Worm (Caenorhabditis elegans): ENCODE data around the gene F54A3.6.

The F54A3.6 gene

ce11 chrII:2186329-2186728 lies 45.9 kb downstream of the F54A3.6 start, which contains the start of gene gba-2:
Gene gba-2, minus strand, starts transcription at chrII:2186434.
- TF ChIP-seq efl-1 (GFP tag; optimal IDR thresholded peaks at IDR 0.05) (no peak), nhr-80 (tag; optimal IDR thresholded peaks at IDR 0.05) (peak; percentile 50)

DNA sequence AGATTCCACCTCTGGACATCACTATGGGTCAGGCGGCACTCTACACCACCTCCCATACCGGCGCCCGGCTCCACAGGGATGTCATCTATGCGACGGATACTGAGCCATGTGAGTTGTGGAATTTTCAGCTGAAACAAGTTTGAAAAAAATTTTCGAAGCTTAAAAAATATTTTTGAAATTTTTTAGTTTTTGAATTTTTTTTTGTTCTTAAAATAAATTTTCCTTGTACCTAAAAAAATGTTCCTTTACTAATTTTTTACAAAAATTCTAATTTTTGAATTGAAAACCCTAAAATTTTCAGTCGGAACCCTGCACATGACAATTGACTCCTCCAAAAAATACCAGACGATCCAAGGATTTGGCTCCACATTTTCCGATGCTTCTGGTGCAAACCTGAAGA lies 54.5 kb downstream of the F54A3.6 start:
- TF ChIP-seq ccch-3 (GFP tag; optimal IDR thresholded peaks at IDR 0.05) (no peak), F33H1.4 (GFP tag; IDR thresholded peaks at IDR 0.05) (no peak), B0261.1 (tag; optimal IDR thresholded peaks at IDR 0.05) (no peak), B0019.2 (GFP tag; conservative IDR thresholded peaks at IDR 0.05) (no peak), K12H6.12 (tag; optimal IDR thresholded peaks at IDR 0.05) (no peak), ztf-28 (GFP tag; IDR thresholded peaks at IDR 0.05) (no peak), tlf-1 (GFP tag; optimal IDR thresholded peaks at IDR 0.05) (no peak), let-607 (tag; optimal IDR thresholded peaks at IDR 0.05) (no peak), attf-5 (GFP tag; optimal IDR thresholded peaks at IDR 0.05) (no peak), efl-1 (GFP tag; optimal IDR thresholded peaks at IDR 0.05) (no peak), unc-130 (GFP tag; optimal IDR thresholded peaks at IDR 0.05) (no peak), him-1 (tag; optimal IDR thresholded peaks at IDR 0.05) (no peak), F23B12.7 (tag; optimal IDR thresholded peaks at IDR 0.05; ENCODE audit: insufficient read depth) (no peak), ceh-27 (GFP tag; optimal IDR thresholded peaks at IDR 0.05) (no peak), egl-44 (GFP tag; IDR thresholded peaks at IDR 0.05) (no peak), ztf-26 (tag; optimal IDR thresholded peaks at IDR 0.05) (no peak), xnd-1 (tag; optimal IDR thresholded peaks at IDR 0.05) (no peak), K11D2.4 (GFP tag; IDR thresholded peaks at IDR 0.05) (no peak)

DNA sequence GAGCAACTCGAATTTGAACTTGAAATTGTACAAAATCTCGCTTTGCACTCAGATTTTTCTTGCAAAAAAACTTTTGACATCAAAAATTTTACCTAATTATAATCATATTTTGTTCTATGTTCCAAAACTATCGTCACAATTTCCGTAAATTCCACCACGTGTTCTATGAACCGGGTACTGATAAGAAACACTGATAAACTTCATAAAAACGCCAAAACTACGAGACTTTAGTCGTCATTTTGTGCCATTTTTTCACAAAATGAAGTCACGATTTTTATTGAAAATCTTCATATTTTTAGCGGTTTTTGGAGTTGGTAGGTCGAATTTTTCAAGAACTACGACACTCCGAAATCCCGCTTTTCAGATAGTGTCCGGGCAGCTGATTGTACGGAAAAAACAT lies 55.6 kb downstream of the F54A3.6 start, which contains the start of gene gba-1:
TSS of gene gba-1 (plus strand) at position 54 of the 400 bp plus-strand sequence.
- TF ChIP-seq dpl-1 (GFP tag; optimal IDR thresholded peaks at IDR 0.05) = no peak
- peak; percentile 38 for TF ChIP-seq nhr-80 (tag; optimal IDR thresholded peaks at IDR 0.05)

Measured in whole organism, young adult.